Worm (Caenorhabditis elegans) whole organism, late embryonic: ENCODE measurements around the gene K07D4.6.
A peak's percentile ranks its signal among the peaks of the same experiment; 100 is the strongest.

Experiments used
- C08G9.2 ChIP-seq: sonication (generic microtip); optimal IDR thresholded peaks from 2 replicates; lab custom pipeline; 2016; ENCODE audit warnings: mild to moderate bottlenecking, missing genetic modification characterization, moderate library complexity, missing compliant biosample characterization
- C38D4.7 ChIP-seq: fragments of 200-800 bp; sonication (Bioruptor generic); optimal IDR thresholded peaks from 2 replicates; lab custom pipeline; 2018; ENCODE audit warnings: mild to moderate bottlenecking, missing genetic modification characterization, moderate library complexity, missing compliant biosample characterization
- F13H6.1 ChIP-seq: sonication (generic microtip); optimal IDR thresholded peaks from 2 replicates; lab custom pipeline; 2016; ENCODE audit warnings: missing genetic modification characterization, missing compliant biosample characterization
- K02D7.2 ChIP-seq: sonication (generic microtip); optimal IDR thresholded peaks from 2 replicates; lab custom pipeline; 2017; ENCODE audit warnings: mild to moderate bottlenecking, missing genetic modification characterization, missing compliant biosample characterization
- T23F11.4 ChIP-seq: fragments of 200-800 bp; sonication (Bioruptor generic); optimal IDR thresholded peaks from 2 replicates; lab custom pipeline; 2018; ENCODE audit warnings: mild to moderate bottlenecking, missing genetic modification characterization, missing compliant biosample characterization
- Y22D7AL.16 ChIP-seq: sonication (generic microtip); optimal IDR thresholded peaks from 2 replicates; lab custom pipeline; 2016; ENCODE audit warnings: missing genetic modification characterization, missing compliant biosample characterization
- ceh-14 ChIP-seq: sonication (generic microtip); optimal IDR thresholded peaks from 2 replicates; lab custom pipeline; 2016; ENCODE audit warnings: missing genotype, missing genetic modification characterization, missing compliant biosample characterization
- ceh-18 ChIP-seq: sonication (generic microtip); optimal IDR thresholded peaks from 2 replicates; lab custom pipeline; 2016; ENCODE audit warnings: missing genetic modification characterization, missing compliant biosample characterization
- ceh-24 ChIP-seq: sonication (generic microtip); optimal IDR thresholded peaks from 2 replicates; lab custom pipeline; 2016; ENCODE audit warnings: mild to moderate bottlenecking, missing genetic modification characterization, missing compliant biosample characterization
- ceh-45 ChIP-seq: fragments of 200-800 bp; sonication (Bioruptor generic); IDR thresholded peaks from 2 replicates; pipeline ENCODE4 v1.3.6; 2022; ENCODE audit warnings: missing genetic modification reagents, missing genetic modification characterization, missing compliant biosample characterization
- ceh-48 ChIP-seq: sonication (generic microtip); optimal IDR thresholded peaks from 2 replicates; lab custom pipeline; 2016; ENCODE audit warnings: missing genetic modification characterization, inconsistent platforms, missing compliant biosample characterization
- dve-1 ChIP-seq: sonication (generic microtip); optimal IDR thresholded peaks from 2 replicates; lab custom pipeline; 2017; ENCODE audit warnings: antibody characterized with exemption, mild to moderate bottlenecking, missing genetic modification characterization, missing compliant biosample characterization
- elt-2 ChIP-seq: sonication (generic microtip); optimal IDR thresholded peaks from 2 replicates; lab custom pipeline; 2016; ENCODE audit warnings: missing genetic modification reagents, missing genetic modification characterization, missing compliant biosample characterization
- elt-4 ChIP-seq: sonication (generic microtip); optimal IDR thresholded peaks from 2 replicates; lab custom pipeline; 2016; ENCODE audit warnings: missing genetic modification characterization, missing compliant biosample characterization
- fkh-6 ChIP-seq: sonication (generic microtip); optimal IDR thresholded peaks from 2 replicates; lab custom pipeline; 2016; ENCODE audit warnings: missing genetic modification characterization, missing compliant biosample characterization
- gmeb-2 ChIP-seq: sonication (generic microtip); optimal IDR thresholded peaks from 2 replicates; lab custom pipeline; 2016; ENCODE audit warnings: missing genetic modification characterization, inconsistent platforms, missing compliant biosample characterization
- hlh-15 ChIP-seq: sonication (generic microtip); optimal IDR thresholded peaks from 2 replicates; lab custom pipeline; 2016; ENCODE audit warnings: missing genetic modification characterization, missing compliant biosample characterization
- hlh-8 ChIP-seq: sonication (generic microtip); optimal IDR thresholded peaks from 2 replicates; lab custom pipeline; 2016; ENCODE audit warnings: missing genotype, missing genetic modification characterization, missing compliant biosample characterization
- madf-2 ChIP-seq: sonication (generic microtip); optimal IDR thresholded peaks from 2 replicates; lab custom pipeline; 2017; ENCODE audit warnings: missing genetic modification characterization, missing compliant biosample characterization
- nfya-1 ChIP-seq: sonication (generic microtip); optimal IDR thresholded peaks from 2 replicates; lab custom pipeline; 2017; ENCODE audit warnings: missing genetic modification characterization, mild to moderate bottlenecking, missing compliant biosample characterization, antibody characterized with exemption, moderate library complexity
- nhr-11 ChIP-seq: fragments of 150-350 bp; optimal IDR thresholded peaks from 2 replicates; lab custom pipeline; 2014; ENCODE audit warnings: missing biosample characterization, missing genetic modification characterization
- pag-3 ChIP-seq: sonication (generic microtip); optimal IDR thresholded peaks from 2 replicates; lab custom pipeline; 2016; ENCODE audit warnings: missing compliant biosample characterization, missing genetic modification characterization, borderline replicate concordance
- pax-1 ChIP-seq: fragments of 150-350 bp; optimal IDR thresholded peaks from 2 replicates; lab custom pipeline; 2014; ENCODE audit warnings: missing biosample characterization, missing genetic modification characterization
- pha-4 ChIP-seq: fragments of 150-350 bp; optimal IDR thresholded peaks from 2 replicates; lab custom pipeline; 2018; ENCODE audit warnings: missing biosample characterization, missing genetic modification reagents, missing genetic modification characterization
- pros-1 ChIP-seq: fragments of 150-350 bp; optimal IDR thresholded peaks from 2 replicates; lab custom pipeline; 2014; ENCODE audit warnings: missing biosample characterization, missing genetic modification reagents, missing genetic modification characterization
- ref-2 ChIP-seq: sonication (generic microtip); optimal IDR thresholded peaks from 2 replicates; lab custom pipeline; 2016; ENCODE audit warnings: missing genetic modification characterization, missing compliant biosample characterization
- sox-2 ChIP-seq: fragments of 200-800 bp; sonication (Bioruptor generic); IDR thresholded peaks from 2 replicates; pipeline ENCODE4 v1.3.6; 2022; ENCODE audit warnings: missing genetic modification reagents, missing genetic modification characterization, missing compliant biosample characterization
- sox-4 ChIP-seq: sonication (generic microtip); optimal IDR thresholded peaks from 2 replicates; lab custom pipeline; 2017; ENCODE audit warnings: mild to moderate bottlenecking, missing genetic modification characterization, inconsistent platforms, missing compliant biosample characterization
- tbx-2 ChIP-seq: sonication (generic microtip); optimal IDR thresholded peaks from 2 replicates; lab custom pipeline; 2016; ENCODE audit warnings: missing genetic modification characterization, missing compliant biosample characterization
- tbx-7 ChIP-seq: sonication (generic microtip); optimal IDR thresholded peaks from 2 replicates; lab custom pipeline; 2016; ENCODE audit warnings: missing genotype, missing genetic modification characterization, missing compliant biosample characterization
- unc-3 ChIP-seq, 2 experiments: fragments of 200-800 bp in 1 of 2; sonication (Bioruptor generic) in 1 of 2; sonication (generic microtip) in 1 of 2; conservative IDR thresholded peaks in 1 of 2; optimal IDR thresholded peaks in 1 of 2; 2 replicates each; pipeline versions ENCODE4 v1.3.6 to Lab custom; 2016 to 2022; ENCODE audit warnings: missing compliant biosample characterization in 2 of 2, missing genetic modification characterization in 2 of 2, missing genetic modification reagents in 1 of 2
- unc-55 ChIP-seq: sonication (generic microtip); optimal IDR thresholded peaks from 2 replicates; lab custom pipeline; 2017; ENCODE audit warnings: missing biosample characterization, missing genetic modification reagents, missing genetic modification characterization
- unc-86 ChIP-seq: sonication (generic microtip); optimal IDR thresholded peaks from 2 replicates; lab custom pipeline; 2016; ENCODE audit warnings: missing genetic modification characterization, missing compliant biosample characterization
- zip-5 ChIP-seq: sonication (generic microtip); optimal IDR thresholded peaks from 2 replicates; lab custom pipeline; 2016; ENCODE audit warnings: missing genetic modification characterization, missing compliant biosample characterization
- ztf-16 ChIP-seq: sonication (generic microtip); optimal IDR thresholded peaks from 2 replicates; lab custom pipeline; 2017; ENCODE audit warnings: missing genetic modification characterization, missing compliant biosample characterization

The K07D4.6 gene

DNA sequence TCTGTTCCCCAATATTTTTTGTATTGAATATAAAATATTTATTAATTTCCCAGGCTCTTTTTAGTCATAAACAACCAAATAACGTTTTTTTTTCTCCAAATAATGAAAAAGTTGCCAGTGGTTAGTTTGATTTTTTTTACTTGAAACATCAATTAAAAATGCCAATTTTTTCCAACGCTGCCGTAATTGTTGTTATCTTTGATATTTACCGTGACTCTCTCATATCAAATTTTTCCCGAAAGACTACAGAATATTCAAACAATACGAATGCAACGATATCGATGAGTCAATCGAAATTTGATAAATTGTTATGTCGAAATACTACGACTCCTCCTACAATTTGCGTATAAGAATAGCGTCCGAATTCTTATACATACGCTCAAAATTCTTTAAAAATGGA is 31.6 kb downstream of the K07D4.6 start, which contains the start of gene K10G6.5:
Gene K10G6.5 (plus strand): TSS at position 345 of the 400 bp plus-strand sequence.
- TF ChIP-seq ceh-14 (tag; lab: Kevin White, UChicago) (no peak), elt-4 (no peak), sox-2 (GFP tag; lab: Robert Waterston, UW) (no peak), pha-4 (tag; lab: Kevin White, UChicago) (no peak), T23F11.4 (no peak), nhr-11 (tag; lab: Kevin White, UChicago) (no peak), tbx-7 (no peak), madf-2 (tag; lab: Kevin White, UChicago) (no peak), zip-5 (tag; lab: Kevin White, UChicago) (no peak), pros-1 (tag; lab: Kevin White, UChicago) (no peak)

DNA sequence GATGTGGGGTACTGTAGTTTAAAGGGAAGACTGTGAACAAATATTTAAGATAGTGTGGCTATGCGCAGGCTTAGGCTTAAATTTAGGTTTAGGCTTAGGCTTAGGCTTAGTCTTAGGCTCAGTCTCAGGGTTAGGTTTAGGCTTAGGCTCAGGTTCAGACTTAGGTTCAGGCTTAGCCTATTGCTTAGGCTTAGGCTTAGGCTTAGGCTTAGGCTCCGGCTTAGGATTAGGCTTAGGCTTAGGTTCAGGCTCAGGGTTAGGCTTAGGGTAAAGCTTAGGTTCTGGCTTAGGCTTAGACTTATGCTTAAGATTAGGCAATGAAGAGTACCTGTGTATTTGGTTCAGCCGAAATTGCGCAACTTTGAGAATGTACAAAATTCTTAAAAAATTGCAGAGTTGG is 34.3 kb downstream of the K07D4.6 start:
- TF ChIP-seq dve-1 (tag; lab: Kevin White, UChicago) = peak; percentile 51
- TF ChIP-seq pax-1 (tag; lab: Kevin White, UChicago) = no peak

DNA sequence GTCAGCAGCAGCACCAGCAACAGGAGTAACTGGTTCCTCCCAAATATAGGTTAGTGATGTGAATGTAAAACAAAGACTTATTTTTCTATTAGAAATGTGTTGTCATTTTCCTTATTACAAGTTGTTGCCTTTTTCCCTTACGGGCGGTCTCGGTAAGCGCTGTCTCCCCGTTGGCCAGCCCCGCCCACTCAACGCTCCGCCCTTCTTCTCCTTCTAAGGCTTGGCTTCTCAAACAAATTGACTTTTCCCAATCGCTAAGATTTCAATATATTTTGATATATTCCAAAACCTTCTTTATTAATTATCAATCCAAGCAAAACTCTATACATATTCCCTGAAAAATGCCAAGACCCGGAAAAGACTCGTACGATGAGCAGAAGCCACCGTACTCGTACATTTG is 36.2 kb downstream of the K07D4.6 start, which contains the start of gene lin-31:
Gene lin-31 (plus strand): TSS at position 237 of the 400 bp plus-strand sequence.
- peak; percentile 58 for TF ChIP-seq nfya-1
- TF ChIP-seq hlh-8 (tag; lab: Kevin White, UChicago) = no peak
- TF ChIP-seq hlh-15 (tag; lab: Kevin White, UChicago) = no peak
- TF ChIP-seq ceh-14 (tag; lab: Kevin White, UChicago) = no peak
- TF ChIP-seq unc-86 = no peak
- TF ChIP-seq unc-3 (GFP tag; conservative IDR thresholded peaks at IDR 0.05; lab: Robert Waterston, UW) = no peak
- TF ChIP-seq unc-3 (tag; optimal IDR thresholded peaks at IDR 0.05; lab: Kevin White, UChicago) = no peak

DNA sequence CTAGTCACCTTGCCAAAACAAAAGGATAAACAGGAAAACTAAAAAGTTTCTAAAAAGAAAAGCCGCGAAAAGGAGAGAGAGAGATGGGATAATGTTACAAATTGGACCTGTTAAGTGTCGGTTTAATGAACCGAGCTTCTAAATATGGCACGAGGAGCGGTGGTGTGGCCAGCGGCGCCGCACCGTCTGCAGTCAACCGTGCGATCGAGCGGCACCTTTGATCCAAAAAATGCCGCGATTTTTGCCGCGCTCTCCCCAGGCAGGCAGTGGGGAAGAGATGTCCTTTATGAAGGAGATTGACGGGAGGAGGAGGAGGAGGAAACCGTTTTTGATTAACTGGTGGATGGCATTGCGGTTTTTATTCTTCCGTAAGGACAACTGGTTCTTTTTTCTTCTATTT is 38.1 kb downstream of the K07D4.6 start:
- TF ChIP-seq pax-1 (tag; lab: Kevin White, UChicago) (no peak), ceh-24 (tag; lab: Kevin White, UChicago) (no peak), fkh-6 (no peak), tbx-2 (no peak), ceh-48 (tag; lab: Kevin White, UChicago) (no peak), gmeb-2 (no peak), hlh-15 (tag; lab: Kevin White, UChicago) (no peak), Y22D7AL.16 (tag; lab: Kevin White, UChicago) (no peak), ref-2 (tag; lab: Kevin White, UChicago) (no peak)

DNA sequence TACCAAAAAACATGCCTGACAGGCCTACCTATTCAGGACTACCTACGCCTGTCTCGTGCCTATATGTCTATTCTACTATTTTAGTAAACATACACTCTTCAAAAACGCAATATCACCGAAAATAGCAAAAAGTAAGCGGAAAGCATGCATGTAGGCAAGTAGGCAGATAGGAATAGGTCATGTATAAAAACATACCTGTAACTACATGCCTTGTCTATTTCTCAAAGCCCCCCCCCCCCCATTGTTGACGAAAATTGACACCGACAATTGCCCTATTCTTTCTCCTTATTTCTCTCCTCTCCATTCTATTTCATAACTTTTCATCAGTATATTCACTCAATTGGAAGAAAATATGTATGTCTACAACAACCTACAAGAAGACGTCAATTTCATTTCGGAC is 40.3 kb downstream of the K07D4.6 start:
- TF ChIP-seq pha-4 (tag; lab: Kevin White, UChicago) = no peak
- TF ChIP-seq ceh-24 (tag; lab: Kevin White, UChicago) = no peak
- TF ChIP-seq elt-2 (tag; lab: Kevin White, UChicago) = no peak
- no peak for TF ChIP-seq C08G9.2 (tag; lab: Kevin White, UChicago)
- no peak for TF ChIP-seq ceh-45 (GFP tag; lab: Robert Waterston, UW)
- no peak for TF ChIP-seq F13H6.1 (tag; lab: Kevin White, UChicago)
- no peak for TF ChIP-seq hlh-8 (tag; lab: Kevin White, UChicago)
- TF ChIP-seq unc-55 (GFP tag; lab: Kevin White, UChicago) = no peak
- no peak for TF ChIP-seq zip-5 (tag; lab: Kevin White, UChicago)
- no peak for TF ChIP-seq ztf-16 (tag; lab: Kevin White, UChicago)
- no peak for TF ChIP-seq pag-3 (tag; lab: Kevin White, UChicago)
- TF ChIP-seq K02D7.2 (tag; lab: Kevin White, UChicago) = no peak
- TF ChIP-seq C38D4.7 (GFP tag; lab: Kevin White, UChicago) = no peak
- no peak for TF ChIP-seq ceh-18
- no peak for TF ChIP-seq unc-3 (GFP tag; conservative IDR thresholded peaks at IDR 0.05; lab: Robert Waterston, UW)
- no peak for TF ChIP-seq unc-3 (tag; optimal IDR thresholded peaks at IDR 0.05; lab: Kevin White, UChicago)
- no peak for TF ChIP-seq sox-4 (tag; lab: Kevin White, UChicago)
- no peak for TF ChIP-seq pros-1 (tag; lab: Kevin White, UChicago)
